Worm (Caenorhabditis elegans) whole organism, L4/young adult: Measurements from ENCODE around the gene T25E12.14.

Source experiments
- W03F9.2 ChIP-seq: fragments of 150-350 bp; optimal IDR thresholded peaks from 2 replicates; lab custom pipeline; 2014; ENCODE audit warnings: missing biosample characterization, missing genetic modification characterization
- him-1 ChIP-seq: sonication (generic microtip); optimal IDR thresholded peaks from 2 replicates; lab custom pipeline; 2016; ENCODE audit warnings: missing genotype, missing genetic modification reagents, missing genetic modification characterization, missing compliant biosample characterization

ce11 chrV:16728431-16728830 is 1.4 kb downstream of the T25E12.14 start, which contains the start of gene fbxa-127:
- no peak for TF ChIP-seq him-1 (tag; lab: Kevin White, UChicago)
- no peak for TF ChIP-seq W03F9.2 (tag; lab: Kevin White, UChicago)
